Worm (Caenorhabditis elegans): ENCODE results near the gene nhr-243.

DNA sequence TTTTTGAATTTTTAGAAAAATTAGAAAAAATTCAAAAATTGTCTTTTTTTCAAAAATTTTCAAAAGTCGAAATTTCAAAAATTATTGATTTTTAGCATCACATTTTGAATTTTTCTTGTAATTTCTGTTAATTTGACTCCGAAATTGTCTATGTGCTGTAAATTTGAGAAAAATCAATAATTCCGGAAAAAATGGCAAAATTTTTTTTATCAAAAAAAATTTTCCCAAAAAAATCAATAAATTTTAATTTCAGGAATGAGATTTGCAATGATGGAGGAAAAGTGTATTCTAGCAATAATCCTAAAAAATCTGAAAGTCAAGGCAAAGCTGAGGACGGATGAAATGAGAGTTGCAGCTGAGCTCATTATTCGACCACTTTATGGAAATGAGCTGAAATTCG lies 17.1 kb upstream of the nhr-243 start:
- TF ChIP-seq efl-3 (GFP tag; optimal IDR thresholded peaks at IDR 0.05) (no peak), nhr-11 (tag; optimal IDR thresholded peaks at IDR 0.05) (no peak), fkh-10 (GFP tag; optimal IDR thresholded peaks at IDR 0.05) (no peak), nhr-28 (tag; optimal IDR thresholded peaks at IDR 0.05) (no peak), ceh-82 (tag; optimal IDR thresholded peaks at IDR 0.05) (no peak), ceh-88 (GFP tag; IDR thresholded peaks at IDR 0.05) (no peak)
